Fruit fly (Drosophila melanogaster) whole organism, prepupa: ENCODE results near the gene CG43229.

Experiments
- Blimp-1 ChIP-seq: fragments of 200-800 bp; sonication (Bioruptor generic); optimal IDR thresholded peaks from 3 replicates; lab custom pipeline; 2017; ENCODE audit warnings: missing biosample characterization, missing genetic modification characterization, mild to moderate bottlenecking, moderate library complexity, missing genetic modification reagents
- CG10631 ChIP-seq: fragments of 200-800 bp; sonication (Bioruptor generic); optimal IDR thresholded peaks from 2 replicates; lab custom pipeline; 2016; ENCODE audit warnings: missing biosample characterization, missing genetic modification characterization
- CG11902 ChIP-seq: fragments of 200-800 bp; sonication (Bioruptor generic); optimal IDR thresholded peaks from 3 replicates; lab custom pipeline; 2016; ENCODE audit warnings: missing biosample characterization, missing genetic modification characterization
- CG15336 ChIP-seq: fragments of 200-800 bp; sonication (Bioruptor generic); IDR thresholded peaks from 2 replicates; pipeline ENCODE4 v1.3.6; 2022; ENCODE audit warnings: missing biosample characterization, missing genetic modification characterization
- CG1621 ChIP-seq: fragments of 200-800 bp; sonication (Bioruptor generic); optimal IDR thresholded peaks from 3 replicates; lab custom pipeline; 2018; ENCODE audit warnings: missing biosample characterization, mild to moderate bottlenecking, missing genetic modification characterization
- CG16779 ChIP-seq: fragments of 200-800 bp; sonication (Bioruptor generic); optimal IDR thresholded peaks from 3 replicates; lab custom pipeline; 2017; ENCODE audit warnings: missing biosample characterization, mild to moderate bottlenecking, missing genetic modification characterization
- CG3032 ChIP-seq: fragments of 200-800 bp; optimal IDR thresholded peaks from 2 replicates; lab custom pipeline; 2019; ENCODE audit warnings: missing biosample characterization, mild to moderate bottlenecking, missing genetic modification characterization, moderate library complexity
- CG31627 ChIP-seq: fragments of 200-800 bp; sonication (Bioruptor generic); optimal IDR thresholded peaks from 3 replicates; lab custom pipeline; 2016; ENCODE audit warnings: missing biosample characterization, missing genetic modification characterization
- CG32006 ChIP-seq: fragments of 200-800 bp; sonication (Bioruptor generic); optimal IDR thresholded peaks from 3 replicates; lab custom pipeline; 2017; ENCODE audit warnings: missing biosample characterization, mild to moderate bottlenecking, missing genetic modification characterization
- CG34406 ChIP-seq: fragments of 200-800 bp; sonication (Bioruptor generic); optimal IDR thresholded peaks from 3 replicates; lab custom pipeline; 2016; ENCODE audit warnings: missing biosample characterization, missing genetic modification characterization
- CG3919 ChIP-seq: fragments of 200-800 bp; sonication (Bioruptor generic); optimal IDR thresholded peaks from 3 replicates; lab custom pipeline; 2016; ENCODE audit warnings: missing biosample characterization, missing genetic modification characterization
- CG4318 ChIP-seq: fragments of 200-800 bp; sonication (Bioruptor generic); optimal IDR thresholded peaks from 3 replicates; lab custom pipeline; 2017; ENCODE audit warnings: missing biosample characterization, mild to moderate bottlenecking, missing genetic modification characterization
- CG6163 ChIP-seq: fragments of 200-800 bp; sonication (Bioruptor generic); IDR thresholded peaks from 3 replicates; pipeline ENCODE4 v1.3.6; 2022; ENCODE audit warnings: missing biosample characterization, missing genetic modification characterization
- CG6792 ChIP-seq: fragments of 200-800 bp; sonication (Bioruptor generic); optimal IDR thresholded peaks from 3 replicates; lab custom pipeline; 2016; ENCODE audit warnings: missing biosample characterization, missing genetic modification characterization
- CG6854 ChIP-seq: fragments of 200-800 bp; sonication (Bioruptor generic); optimal IDR thresholded peaks from 2 replicates; lab custom pipeline; 2017; ENCODE audit warnings: missing biosample characterization, mild to moderate bottlenecking, missing genetic modification characterization
- CG8119 ChIP-seq: fragments of 200-800 bp; sonication (Bioruptor generic); IDR thresholded peaks from 3 replicates; pipeline ENCODE4 v1.3.6; 2022; ENCODE audit warnings: missing biosample characterization, missing genetic modification characterization
- CG8319 ChIP-seq: fragments of 200-800 bp; sonication (Bioruptor generic); optimal IDR thresholded peaks from 3 replicates; lab custom pipeline; 2016; ENCODE audit warnings: missing biosample characterization, missing genetic modification characterization
- Eip75B ChIP-seq: fragments of 200-800 bp; sonication (Bioruptor generic); optimal IDR thresholded peaks from 3 replicates; lab custom pipeline; 2016; ENCODE audit warnings: missing biosample characterization, missing genetic modification characterization
- Eip78C ChIP-seq: fragments of 200-800 bp; sonication (Bioruptor generic); peaks from one replicate; lab custom pipeline; 2016; ENCODE audit warnings: missing biosample characterization, missing genetic modification characterization
- Eip93F ChIP-seq: fragments of 200-800 bp; sonication (Bioruptor generic); optimal IDR thresholded peaks from 2 replicates; lab custom pipeline; 2016; ENCODE audit warnings: missing biosample characterization, mild to moderate bottlenecking, missing genetic modification characterization
- Ets21C ChIP-seq: fragments of 200-800 bp; sonication (Bioruptor generic); optimal IDR thresholded peaks from 3 replicates; lab custom pipeline; 2016; ENCODE audit warnings: missing biosample characterization, missing genetic modification characterization
- Ets96B ChIP-seq: fragments of 200-800 bp; optimal IDR thresholded peaks from 2 replicates; lab custom pipeline; 2019; ENCODE audit warnings: missing biosample characterization, mild to moderate bottlenecking, missing genetic modification characterization, moderate library complexity
- Hr39 ChIP-seq: fragments of 200-800 bp; sonication (Bioruptor generic); optimal IDR thresholded peaks from 2 replicates; lab custom pipeline; 2016; ENCODE audit warnings: missing biosample characterization, missing genetic modification characterization
- Hr4 ChIP-seq: fragments of 200-800 bp; sonication (Bioruptor generic); optimal IDR thresholded peaks from 3 replicates; lab custom pipeline; 2016; ENCODE audit warnings: missing biosample characterization, missing genetic modification characterization
- Smox ChIP-seq: fragments of 200-800 bp; sonication (Bioruptor generic); optimal IDR thresholded peaks from 3 replicates; lab custom pipeline; 2016; ENCODE audit warnings: missing biosample characterization, missing genetic modification characterization
- Sox14 ChIP-seq: fragments of 200-800 bp; sonication (Bioruptor generic); optimal IDR thresholded peaks from 3 replicates; lab custom pipeline; 2016; ENCODE audit warnings: missing biosample characterization, missing genetic modification characterization
- Sox15 ChIP-seq: fragments of 200-800 bp; sonication (Bioruptor generic); optimal IDR thresholded peaks from 3 replicates; lab custom pipeline; 2016; ENCODE audit warnings: missing biosample characterization, missing genetic modification characterization
- achi ChIP-seq: fragments of 200-800 bp; sonication (Bioruptor generic); optimal IDR thresholded peaks from 3 replicates; lab custom pipeline; 2016; ENCODE audit warnings: missing biosample characterization, missing genetic modification characterization
- acj6 ChIP-seq: fragments of 200-800 bp; sonication (Bioruptor generic); optimal IDR thresholded peaks from 3 replicates; lab custom pipeline; 2016; ENCODE audit warnings: missing biosample characterization, missing genetic modification characterization
- cyc ChIP-seq: fragments of 200-800 bp; sonication (Bioruptor generic); optimal IDR thresholded peaks from 3 replicates; lab custom pipeline; 2016; ENCODE audit warnings: missing biosample characterization, missing genetic modification characterization
- dac ChIP-seq: fragments of 200-800 bp; sonication (Bioruptor generic); optimal IDR thresholded peaks from 2 replicates; lab custom pipeline; 2017; ENCODE audit warnings: missing biosample characterization, mild to moderate bottlenecking, missing genetic modification characterization
- dsx ChIP-seq: fragments of 200-800 bp; optimal IDR thresholded peaks from 3 replicates; lab custom pipeline; 2019; ENCODE audit warnings: missing biosample characterization, mild to moderate bottlenecking, missing genetic modification characterization, moderate library complexity; ENCODE audit not compliant: poor library complexity, severe bottlenecking
- eg ChIP-seq: fragments of 200-800 bp; sonication (Bioruptor generic); IDR thresholded peaks from 3 replicates; pipeline ENCODE4 v1.3.6; 2022; ENCODE audit warnings: missing biosample characterization, missing genetic modification characterization
- esn ChIP-seq: fragments of 200-800 bp; sonication (Bioruptor generic); optimal IDR thresholded peaks from 2 replicates; lab custom pipeline; 2016; ENCODE audit warnings: missing biosample characterization, mild to moderate bottlenecking, missing genetic modification characterization, moderate library complexity
- fd59A ChIP-seq: fragments of 200-800 bp; sonication (Bioruptor generic); optimal IDR thresholded peaks from 2 replicates; lab custom pipeline; 2017; ENCODE audit warnings: missing biosample characterization, mild to moderate bottlenecking, missing genetic modification characterization, missing genetic modification reagents
- fd85E ChIP-seq: fragments of 200-800 bp; sonication (Bioruptor generic); optimal IDR thresholded peaks from 3 replicates; lab custom pipeline; 2016; ENCODE audit warnings: missing biosample characterization, missing genetic modification characterization
- fkh ChIP-seq: fragments of 200-800 bp; sonication (Bioruptor generic); optimal IDR thresholded peaks from 3 replicates; lab custom pipeline; 2017; ENCODE audit warnings: missing biosample characterization, mild to moderate bottlenecking, missing genetic modification characterization, moderate library complexity
- pdm3 ChIP-seq: fragments of 200-800 bp; sonication (Bioruptor generic); optimal IDR thresholded peaks from 3 replicates; lab custom pipeline; 2016; ENCODE audit warnings: missing biosample characterization, missing genetic modification characterization
- salr ChIP-seq, 2 experiments: fragments of 200-800 bp; sonication (Bioruptor generic); optimal IDR thresholded peaks; 3 replicates each; lab custom pipeline; 2016 to 2018; ENCODE audit warnings: missing biosample characterization in 2 of 2, missing genetic modification characterization in 2 of 2, mild to moderate bottlenecking in 1 of 2
- spab ChIP-seq: fragments of 200-800 bp; sonication (Bioruptor generic); optimal IDR thresholded peaks from 2 replicates; lab custom pipeline; 2017; ENCODE audit warnings: missing biosample characterization, mild to moderate bottlenecking, missing genetic modification characterization, missing genetic modification reagents
- ss ChIP-seq, 2 experiments: fragments of 200-800 bp; sonication (Bioruptor generic); optimal IDR thresholded peaks; 2 replicates in 1 of 2; 3 replicates in 1 of 2; lab custom pipeline; 2017 to 2018; ENCODE audit warnings: mild to moderate bottlenecking in 2 of 2, missing biosample characterization in 2 of 2, missing genetic modification characterization in 2 of 2, moderate library complexity in 1 of 2
- svp ChIP-seq: fragments of 200-800 bp; sonication (Bioruptor generic); peaks from one replicate; lab custom pipeline; 2016; ENCODE audit warnings: missing biosample characterization, missing genetic modification characterization
- topi ChIP-seq: fragments of 200-800 bp; sonication (Bioruptor generic); optimal IDR thresholded peaks from 3 replicates; lab custom pipeline; 2016; ENCODE audit warnings: missing biosample characterization, missing genetic modification characterization
- vri ChIP-seq: fragments of 200-800 bp; sonication (Bioruptor generic); optimal IDR thresholded peaks from 3 replicates; lab custom pipeline; 2016; ENCODE audit warnings: missing biosample characterization, mild to moderate bottlenecking, missing genetic modification characterization

The CG43229 gene

dm6 chrX:18091159-18091676 lies 47.1 kb upstream of the CG43229 start, which contains the start of gene scu (continued):
- no peak for TF ChIP-seq Hr39 (GFP tag; lab: Kevin White, UChicago)
- TF ChIP-seq Eip78C (GFP tag; lab: Kevin White, UChicago) = peak; percentile 79
- peak; percentile 45 for TF ChIP-seq Eip75B (GFP tag; lab: Kevin White, UChicago)
- peak; percentile 42 for TF ChIP-seq CG3032 (tag; lab: Kevin White, UChicago)
- TF ChIP-seq fd85E (GFP tag; lab: Kevin White, UChicago) = no peak
- TF ChIP-seq Ets21C (GFP tag; lab: Kevin White, UChicago) = no peak
- TF ChIP-seq pdm3 = no peak
- TF ChIP-seq cyc (GFP tag; lab: Kevin White, UChicago) = no peak
- no peak for TF ChIP-seq CG34406
- TF ChIP-seq CG32006 = peak; percentile 37
- TF ChIP-seq topi (GFP tag; lab: Kevin White, UChicago) = peak; percentile 9
- peak; percentile 57 for TF ChIP-seq Ets96B (tag; lab: Kevin White, UChicago)
- no peak for TF ChIP-seq CG10631 (GFP tag; lab: Kevin White, UChicago)
- TF ChIP-seq spab = peak; percentile 73
- TF ChIP-seq dsx = peak; percentile 55
- no peak for TF ChIP-seq CG11902 (GFP tag; lab: Kevin White, UChicago)
- no peak for TF ChIP-seq Eip93F (GFP tag; lab: Kevin White, UChicago)
- TF ChIP-seq salr (GFP tag; optimal IDR thresholded peaks at IDR 0.05; lab: Kevin White, UChicago) = peak in 1 of 2 experiments; percentile 49
- TF ChIP-seq fd59A (GFP tag; lab: Kevin White, UChicago) = no peak
- no peak for TF ChIP-seq CG31627 (GFP tag; lab: Kevin White, UChicago)

- TF ChIP-seq CG8319 (no peak), CG1621 (tag; lab: Kevin White, UChicago) (no peak), CG6163 (no peak), eg (GFP tag; lab: Robert Waterston, UW) (no peak), CG11902 (GFP tag; lab: Kevin White, UChicago) (no peak), CG3032 (tag; lab: Kevin White, UChicago) (no peak), Eip93F (GFP tag; lab: Kevin White, UChicago) (no peak), CG6854 (GFP tag; lab: Kevin White, UChicago) (no peak), Hr4 (GFP tag; lab: Kevin White, UChicago) (no peak), Eip78C (GFP tag; lab: Kevin White, UChicago) (no peak), dac (GFP tag; lab: Kevin White, UChicago) (no peak), ss (GFP tag; optimal IDR thresholded peaks at IDR 0.05; lab: Kevin White, UChicago) (no peak), CG8119 (GFP tag; lab: Robert Waterston, UW) (no peak), CG4318 (GFP tag; lab: Kevin White, UChicago) (no peak), achi (GFP tag; lab: Kevin White, UChicago) (no peak), fd85E (GFP tag; lab: Kevin White, UChicago) (no peak), Smox (GFP tag; lab: Kevin White, UChicago) (no peak), Hr39 (GFP tag; lab: Kevin White, UChicago) (no peak), Sox14 (GFP tag; lab: Kevin White, UChicago) (no peak)
- TF ChIP-seq, all 60 proteins: peak for 0
These were observed 46.2 kb upstream of the CG43229 start for dm6 chrX:18092126-18092525.

DNA sequence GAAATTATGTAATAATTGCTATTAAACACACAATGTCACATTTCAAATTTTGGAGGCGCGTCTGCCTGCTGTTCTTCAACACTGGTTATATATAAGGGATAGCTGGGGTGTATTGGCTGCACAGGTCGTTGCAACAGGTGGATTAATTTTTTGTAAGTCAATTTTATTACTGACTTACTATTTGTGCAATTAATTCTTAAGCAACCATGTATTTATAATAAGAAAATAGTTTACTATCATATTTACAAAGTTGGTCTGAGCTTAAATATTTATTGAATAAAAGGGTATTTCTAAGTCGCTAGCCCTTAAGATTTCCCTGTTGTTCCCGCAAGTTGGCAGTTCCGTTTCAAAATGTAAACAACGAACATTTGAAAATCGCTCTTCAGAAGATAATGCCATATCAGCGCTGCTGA lies 45.5 kb upstream of the CG43229 start, which contains the start of gene RhoGAP16F:
TSS of gene RhoGAP16F (plus strand) at position 336 of the 413 bp plus-strand sequence.
- TF ChIP-seq Blimp-1 (GFP tag; lab: Kevin White, UChicago) (peak; percentile 52), achi (GFP tag; lab: Kevin White, UChicago) (peak; percentile 82), Sox15 (GFP tag; lab: Kevin White, UChicago) (peak; percentile 74), CG6792 (peak; percentile 72), CG4318 (GFP tag; lab: Kevin White, UChicago) (peak; percentile 52), fkh (GFP tag; lab: Kevin White, UChicago) (peak; percentile 87), CG6163 (peak; percentile 73), eg (GFP tag; lab: Robert Waterston, UW) (peak; percentile 65), CG8119 (GFP tag; lab: Robert Waterston, UW) (peak; percentile 77), Hr4 (GFP tag; lab: Kevin White, UChicago) (peak; percentile 75), fd59A (GFP tag; lab: Kevin White, UChicago) (peak; percentile 41), CG16779 (tag; lab: Kevin White, UChicago) (peak; percentile 17), CG15336 (GFP tag; lab: Robert Waterston, UW) (peak; percentile 76), vri (GFP tag; lab: Kevin White, UChicago) (peak; percentile 89), Sox14 (GFP tag; lab: Kevin White, UChicago) (peak; percentile 80), Ets96B (tag; lab: Kevin White, UChicago) (peak; percentile 72), CG11902 (GFP tag; lab: Kevin White, UChicago) (peak; percentile 71), CG32006 (peak; percentile 82), CG6854 (GFP tag; lab: Kevin White, UChicago) (peak; percentile 27), spab (peak; percentile 41), CG31627 (GFP tag; lab: Kevin White, UChicago) (peak; percentile 87), CG3919 (GFP tag; lab: Kevin White, UChicago) (peak; percentile 80), esn (GFP tag; lab: Kevin White, UChicago) (peak; percentile 87), pdm3 (peak; percentile 83), svp (GFP tag; lab: Kevin White, UChicago) (peak; percentile 90), ss (GFP tag; optimal IDR thresholded peaks at IDR 0.05; lab: Kevin White, UChicago) (peak; percentile 38 to 71), acj6 (GFP tag; lab: Kevin White, UChicago) (peak; percentile 77)
